Worm (Caenorhabditis elegans) whole organism, L4 larva: ENCODE data around the gene F14D2.19.

Experiments
- arid-1 ChIP-seq: fragments of 200-800 bp; sonication (Bioruptor generic); conservative IDR thresholded peaks from 2 replicates; pipeline ENCODE4 v1.3.6; 2022; ENCODE audit warnings: missing genetic modification reagents, missing genetic modification characterization, missing compliant biosample characterization
- ceh-28 ChIP-seq: fragments of 150-350 bp; optimal IDR thresholded peaks from 2 replicates; lab custom pipeline; 2014; ENCODE audit warnings: missing biosample characterization, missing genetic modification reagents, missing genetic modification characterization
- egl-43 ChIP-seq: fragments of 200-800 bp; sonication (Bioruptor generic); IDR thresholded peaks from 2 replicates; pipeline ENCODE4 v1.3.6; 2022; ENCODE audit warnings: missing genetic modification reagents, missing genetic modification characterization, missing compliant biosample characterization
- hif-1 ChIP-seq, 2 experiments: sonication (generic microtip); optimal IDR thresholded peaks; 2 replicates each; lab custom pipeline; 2016 to 2017; ENCODE audit warnings: missing compliant biosample characterization in 2 of 2, missing genetic modification characterization in 2 of 2, missing genetic modification reagents in 2 of 2, missing genotype in 2 of 2, mild to moderate bottlenecking in 1 of 2
- lin-13 ChIP-seq: fragments of 150-350 bp; optimal IDR thresholded peaks from 2 replicates; lab custom pipeline; 2014; ENCODE audit warnings: missing biosample characterization, missing genetic modification reagents, missing genetic modification characterization
- unc-62 ChIP-seq, 3 experiments: fragments of 150-350 bp in 1 of 3; sonication (generic microtip); optimal IDR thresholded peaks in 2 of 3; peaks in 1 of 3; 1 replicate in 1 of 3; 2 replicates in 2 of 3; lab custom pipeline; 2014 to 2017; ENCODE audit warnings: missing biosample characterization in 3 of 3, missing genetic modification characterization in 3 of 3, missing genetic modification reagents in 3 of 3, missing genotype in 1 of 3
- ztf-7 ChIP-seq: fragments of 150-350 bp; optimal IDR thresholded peaks from 2 replicates; lab custom pipeline; 2014; ENCODE audit warnings: missing biosample characterization, missing genetic modification characterization

- TF ChIP-seq arid-1 (GFP tag; lab: Robert Waterston, UW), result no peak
- no peak for TF ChIP-seq lin-13 (GFP tag; lab: Kevin White, UChicago)
- TF ChIP-seq egl-43 (GFP tag; lab: Robert Waterston, UW), result no peak
- TF ChIP-seq unc-62 (GFP tag; optimal IDR thresholded peaks at IDR 0.05 in 1 of 2; lab: Kevin White, UChicago), result no peak
- TF ChIP-seq unc-62 (tag; optimal IDR thresholded peaks at IDR 0.05; lab: Kevin White, UChicago), result no peak
- no peak for TF ChIP-seq ceh-28 (tag; lab: Kevin White, UChicago)
- TF ChIP-seq hif-1 (tag; optimal IDR thresholded peaks at IDR 0.05; lab: Kevin White, UChicago), result no peak
- no peak for TF ChIP-seq ztf-7 (tag; lab: Kevin White, UChicago)
These were observed 39.9 kb upstream of the F14D2.19 start, which contains the start of gene bath-9 for ce11 chrII:3376789-3377188.
